Fruit fly (Drosophila melanogaster) whole organism, pupa: Measurements from ENCODE around the gene CG31157.
A peak's percentile ranks its signal among the peaks of the same experiment; 100 is the strongest.

Source experiments
- CG10348 ChIP-seq: fragments of 200-800 bp; sonication (Bioruptor generic); IDR thresholded peaks from 2 replicates; pipeline ENCODE4 v1.3.6; 2022; ENCODE audit warnings: missing biosample characterization, missing genetic modification characterization
- CG12605 ChIP-seq: fragments of 200-800 bp; sonication (Bioruptor generic); IDR thresholded peaks from 2 replicates; pipeline ENCODE4 v1.3.6; 2022; ENCODE audit warnings: missing biosample characterization, missing genetic modification characterization
- CG13204 ChIP-seq: fragments of 200-800 bp; sonication (Bioruptor generic); optimal IDR thresholded peaks from 2 replicates; lab custom pipeline; 2018; ENCODE audit warnings: missing biosample characterization, mild to moderate bottlenecking, missing genetic modification characterization, moderate library complexity
- CG14655 ChIP-seq: fragments of 200-800 bp; sonication (Bioruptor generic); optimal IDR thresholded peaks from 3 replicates; lab custom pipeline; 2017; ENCODE audit warnings: mild to moderate bottlenecking, missing biosample characterization, missing genetic modification reagents, missing genetic modification characterization
- CG15710 ChIP-seq: fragments of 200-800 bp; sonication (Bioruptor generic); optimal IDR thresholded peaks from 2 replicates; lab custom pipeline; 2018; ENCODE audit warnings: missing biosample characterization, mild to moderate bottlenecking, missing genetic modification characterization, moderate library complexity
- CG17806 ChIP-seq: fragments of 200-800 bp; sonication (Bioruptor generic); optimal IDR thresholded peaks from 2 replicates; lab custom pipeline; 2018; ENCODE audit warnings: missing biosample characterization, mild to moderate bottlenecking, missing genetic modification characterization, moderate library complexity
- CG32121 ChIP-seq: fragments of 200-800 bp; sonication (Bioruptor generic); IDR thresholded peaks from 2 replicates; pipeline ENCODE4 v1.3.6; 2022; ENCODE audit warnings: missing biosample characterization, missing genetic modification characterization
- CG34367 ChIP-seq: fragments of 200-800 bp; sonication (Bioruptor generic); optimal IDR thresholded peaks from 2 replicates; lab custom pipeline; 2018; ENCODE audit warnings: missing biosample characterization, mild to moderate bottlenecking, missing genetic modification characterization
- CG4496 ChIP-seq: fragments of 200-800 bp; sonication (Bioruptor generic); IDR thresholded peaks from 3 replicates; pipeline ENCODE4 v1.3.6; 2022; ENCODE audit warnings: missing biosample characterization, missing genetic modification characterization
- CG8159 ChIP-seq: fragments of 200-800 bp; sonication (Bioruptor generic); optimal IDR thresholded peaks from 3 replicates; lab custom pipeline; 2018; ENCODE audit warnings: missing biosample characterization, mild to moderate bottlenecking, missing genetic modification characterization, moderate library complexity
- CG8301 ChIP-seq: fragments of 200-800 bp; sonication (Bioruptor generic); optimal IDR thresholded peaks from 2 replicates; lab custom pipeline; 2018; ENCODE audit warnings: missing biosample characterization, mild to moderate bottlenecking, missing genetic modification characterization
- CG9948 ChIP-seq: fragments of 200-800 bp; sonication (Bioruptor generic); optimal IDR thresholded peaks from 2 replicates; lab custom pipeline; 2018; ENCODE audit warnings: missing biosample characterization, mild to moderate bottlenecking, missing genetic modification characterization, moderate library complexity
- D1 ChIP-seq: fragments of 200-800 bp; sonication (Bioruptor generic); optimal IDR thresholded peaks from 2 replicates; lab custom pipeline; 2018; ENCODE audit warnings: missing biosample characterization, mild to moderate bottlenecking, missing genetic modification characterization, moderate library complexity
- EcR ChIP-seq: fragments of 200-800 bp; sonication (Bioruptor generic); optimal IDR thresholded peaks from 3 replicates; lab custom pipeline; 2019; ENCODE audit warnings: missing biosample characterization, missing genetic modification characterization, mild to moderate bottlenecking, moderate library complexity, missing genetic modification reagents
- Ets98B ChIP-seq: fragments of 200-800 bp; sonication (Bioruptor generic); IDR thresholded peaks from 2 replicates; pipeline ENCODE4 v1.3.6; 2022; ENCODE audit warnings: missing biosample characterization, missing genetic modification characterization
- Pif1A ChIP-seq: fragments of 200-800 bp; sonication (Bioruptor generic); optimal IDR thresholded peaks from 3 replicates; lab custom pipeline; 2016; ENCODE audit warnings: missing biosample characterization, missing genetic modification characterization
- Pif1B ChIP-seq: fragments of 200-800 bp; sonication (Bioruptor generic); optimal IDR thresholded peaks from 3 replicates; lab custom pipeline; 2016; ENCODE audit warnings: missing biosample characterization, missing genetic modification characterization
- Snoo ChIP-seq: fragments of 200-800 bp; sonication (Bioruptor generic); optimal IDR thresholded peaks from 3 replicates; lab custom pipeline; 2017; ENCODE audit warnings: missing biosample characterization, mild to moderate bottlenecking, missing genetic modification characterization, inconsistent platforms
- fd96Ca ChIP-seq: fragments of 200-800 bp; sonication (Bioruptor generic); IDR thresholded peaks from 3 replicates; pipeline ENCODE4 v1.3.6; 2022; ENCODE audit warnings: missing biosample characterization, missing genetic modification characterization
- gl ChIP-seq: fragments of 200-800 bp; sonication (Bioruptor generic); optimal IDR thresholded peaks from 2 replicates; lab custom pipeline; 2018; ENCODE audit warnings: missing biosample characterization, mild to moderate bottlenecking, missing genetic modification characterization
- rn ChIP-seq: fragments of 200-800 bp; sonication (Bioruptor generic); IDR thresholded peaks from 2 replicates; pipeline ENCODE4 v1.3.6; 2022; ENCODE audit warnings: missing biosample characterization, missing genetic modification characterization

CG31157 gene

DNA sequence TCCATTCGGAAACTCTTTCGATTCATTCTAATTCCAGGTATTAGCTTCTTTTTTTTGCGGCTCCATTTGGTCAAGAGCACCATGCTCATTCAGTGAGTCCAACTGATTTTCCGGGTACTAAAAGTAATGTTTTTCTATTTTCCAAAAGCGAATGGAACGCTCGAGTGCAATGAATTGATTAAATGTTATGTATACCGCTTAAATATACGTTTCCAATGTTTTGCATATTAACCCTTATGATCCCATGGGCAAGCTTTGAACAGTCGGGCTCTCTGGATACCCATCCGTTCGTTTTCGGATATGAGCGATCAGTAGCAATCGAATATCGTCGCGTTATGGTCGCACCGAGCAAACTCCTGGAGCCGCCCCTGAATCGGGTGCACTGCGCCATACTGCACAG is at the start of gene CG31157:
Gene CG31157, plus strand, starts transcription at position 301 of the 400 bp plus-strand sequence.
- TF ChIP-seq Snoo (tag; lab: Kevin White, UChicago) (no peak), CG34367 (tag; lab: Kevin White, UChicago) (no peak), fd96Ca (GFP tag; lab: Robert Waterston, UW) (no peak), rn (no peak), Pif1A (GFP tag; lab: Kevin White, UChicago) (no peak), CG4496 (GFP tag; lab: Robert Waterston, UW) (no peak), CG32121 (GFP tag; lab: Robert Waterston, UW) (no peak), CG14655 (GFP tag; lab: Kevin White, UChicago) (no peak)

DNA sequence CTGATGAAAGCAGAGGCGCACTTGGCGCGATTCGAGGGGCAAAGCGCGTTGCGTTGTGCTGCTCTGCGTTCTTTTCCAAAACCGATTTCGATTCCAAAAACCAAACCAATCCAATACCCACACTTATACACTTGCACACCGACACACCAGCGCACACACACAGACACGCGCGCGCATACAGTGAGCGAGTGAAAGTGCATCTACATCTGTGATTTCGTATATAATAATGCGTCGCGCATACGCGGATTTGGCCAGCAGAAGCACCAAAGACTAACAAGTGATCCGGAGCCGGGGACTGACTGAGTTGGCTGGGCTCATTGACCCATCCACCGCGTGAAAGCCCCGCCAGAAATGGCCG is 49.3 kb upstream of the CG31157 start:
- TF ChIP-seq rn (no peak), CG9948 (tag; lab: Kevin White, UChicago) (no peak), D1 (tag; lab: Kevin White, UChicago) (no peak), CG32121 (GFP tag; lab: Robert Waterston, UW) (no peak), fd96Ca (GFP tag; lab: Robert Waterston, UW) (no peak), CG12605 (GFP tag; lab: Robert Waterston, UW) (no peak), EcR (GFP tag; lab: Kevin White, UChicago) (no peak), CG8159 (tag; lab: Kevin White, UChicago) (no peak), Pif1B (GFP tag; lab: Kevin White, UChicago) (no peak), Ets98B (GFP tag; lab: Robert Waterston, UW) (no peak)

- TF ChIP-seq rn (no peak), EcR (GFP tag; lab: Kevin White, UChicago) (no peak), Pif1A (GFP tag; lab: Kevin White, UChicago) (no peak), Ets98B (GFP tag; lab: Robert Waterston, UW) (no peak), CG12605 (GFP tag; lab: Robert Waterston, UW) (no peak), CG9948 (tag; lab: Kevin White, UChicago) (no peak)
- TF ChIP-seq, all 21 proteins: peak for 0
These were observed 37.9 kb upstream of the CG31157 start, which contains the start of gene CG11656 for dm6 chr3R:13009595-13009994. TSS of gene CG11656 (plus strand) at chr3R:13009895.

dm6 chr3R:13010905-13011620 is 36.5 kb upstream of the CG31157 start, which contains the start of gene CG8031:
TSS of gene CG8031 (minus strand) at chr3R:13011310.
- no peak for TF ChIP-seq Snoo (tag; lab: Kevin White, UChicago)
- no peak for TF ChIP-seq CG17806 (tag; lab: Kevin White, UChicago)
- TF ChIP-seq CG4496 (GFP tag; lab: Robert Waterston, UW), result 0 out of 3 replicates have a peak, but pooled peaks have one; percentile 29
- peak; percentile 99 for TF ChIP-seq CG8159 (tag; lab: Kevin White, UChicago)
- peak; percentile 100 for TF ChIP-seq EcR (GFP tag; lab: Kevin White, UChicago)
- peak; percentile 12; the same call in 1 of the 2 replicates for TF ChIP-seq Ets98B (GFP tag; lab: Robert Waterston, UW)
- TF ChIP-seq CG10348 (GFP tag; lab: Robert Waterston, UW), result no peak
- no peak for TF ChIP-seq CG13204 (GFP tag; lab: Kevin White, UChicago)

- TF ChIP-seq Snoo (tag; lab: Kevin White, UChicago), result no peak
- no peak for TF ChIP-seq CG17806 (tag; lab: Kevin White, UChicago)
- no peak for TF ChIP-seq gl (tag; lab: Kevin White, UChicago)
- peak; percentile 14; the same call in 1 of the 2 replicates for TF ChIP-seq CG12605 (GFP tag; lab: Robert Waterston, UW)
- peak; percentile 23; the same call in 1 of the 3 replicates for TF ChIP-seq CG4496 (GFP tag; lab: Robert Waterston, UW)
- TF ChIP-seq, all 21 proteins: peak for 2
These were observed 35.9 kb upstream of the CG31157 start, which contains the start of gene CtBP for dm6 chr3R:13011621-13011963. TSS of gene CtBP (plus strand) at chr3R:13011649.

dm6 chr3R:13012351-13012750 is 35.2 kb upstream of the CG31157 start:
- TF ChIP-seq CG17806 (tag; lab: Kevin White, UChicago), result peak; percentile 56
- TF ChIP-seq Snoo (tag; lab: Kevin White, UChicago), result peak; percentile 47
- TF ChIP-seq Pif1A (GFP tag; lab: Kevin White, UChicago), result peak; percentile 75
- TF ChIP-seq CG4496 (GFP tag; lab: Robert Waterston, UW), result peak; percentile 91
- TF ChIP-seq CG15710 (tag; lab: Kevin White, UChicago), result peak; percentile 65
- peak; percentile 47 for TF ChIP-seq CG9948 (tag; lab: Kevin White, UChicago)
- TF ChIP-seq CG13204 (GFP tag; lab: Kevin White, UChicago), result peak; percentile 47
- TF ChIP-seq Pif1B (GFP tag; lab: Kevin White, UChicago), result peak; percentile 63
- peak; percentile 53 for TF ChIP-seq CG34367 (tag; lab: Kevin White, UChicago)
- TF ChIP-seq gl (tag; lab: Kevin White, UChicago), result peak; percentile 58
- TF ChIP-seq Ets98B (GFP tag; lab: Robert Waterston, UW), result peak; percentile 89
- no peak for TF ChIP-seq CG14655 (GFP tag; lab: Kevin White, UChicago)
- peak; percentile 60 for TF ChIP-seq CG8301 (tag; lab: Kevin White, UChicago)
- TF ChIP-seq CG32121 (GFP tag; lab: Robert Waterston, UW), result peak; percentile 91
- peak; percentile 72 for TF ChIP-seq EcR (GFP tag; lab: Kevin White, UChicago)
- TF ChIP-seq D1 (tag; lab: Kevin White, UChicago), result no peak
- TF ChIP-seq CG12605 (GFP tag; lab: Robert Waterston, UW), result peak; percentile 73; the same call in 1 of the 2 replicates
- TF ChIP-seq rn, result peak; percentile 43; the same call in 1 of the 2 replicates
- peak; percentile 90 for TF ChIP-seq fd96Ca (GFP tag; lab: Robert Waterston, UW)
- TF ChIP-seq CG10348 (GFP tag; lab: Robert Waterston, UW), result peak; percentile 48; the same call in 1 of the 2 replicates
- TF ChIP-seq CG8159 (tag; lab: Kevin White, UChicago), result peak; percentile 68
- TF ChIP-seq, all 21 proteins: peak for 19
